Worm (Caenorhabditis elegans): Measurements from ENCODE around the gene vha-13.

vha-13 gene

ce11 chrV:14372774-14373173 is 21.3 kb downstream of the vha-13 start, which contains the start of gene unc-39:
Gene unc-39, plus strand, starts transcription at chrV:14373074.
- TF ChIP-seq nhr-11 (tag; optimal IDR thresholded peaks at IDR 0.05): no peak
- TF ChIP-seq ceh-82 (tag; optimal IDR thresholded peaks at IDR 0.05): no peak
- TF ChIP-seq nhr-129 (tag; optimal IDR thresholded peaks at IDR 0.05): no peak
- no peak for TF ChIP-seq nhr-21 (tag; optimal IDR thresholded peaks at IDR 0.05)
- no peak for TF ChIP-seq lin-11 (tag; optimal IDR thresholded peaks at IDR 0.05)
- no peak for TF ChIP-seq ztf-11 (tag; optimal IDR thresholded peaks at IDR 0.05)
- no peak for TF ChIP-seq lin-13 (GFP tag; optimal IDR thresholded peaks at IDR 0.05)
- no peak for TF ChIP-seq nhr-6 (tag; optimal IDR thresholded peaks at IDR 0.05)
- no peak for TF ChIP-seq elt-1 (tag; optimal IDR thresholded peaks at IDR 0.05)
- no peak for TF ChIP-seq mab-5 (tag; optimal IDR thresholded peaks at IDR 0.05)
- no peak for TF ChIP-seq crh-2 (tag; optimal IDR thresholded peaks at IDR 0.05)
- no peak for TF ChIP-seq nhr-25 (tag; optimal IDR thresholded peaks at IDR 0.05)
- no peak for TF ChIP-seq ztf-4 (tag; optimal IDR thresholded peaks at IDR 0.05)
- no peak for TF ChIP-seq aly-2 (tag; optimal IDR thresholded peaks at IDR 0.05)
- TF ChIP-seq R02D3.7 (tag; optimal IDR thresholded peaks at IDR 0.05): no peak
- no peak for TF ChIP-seq elt-3 (tag; optimal IDR thresholded peaks at IDR 0.05)
- TF ChIP-seq alr-1 (tag; optimal IDR thresholded peaks at IDR 0.05): no peak
- TF ChIP-seq sma-9 (GFP tag; optimal IDR thresholded peaks at IDR 0.05): no peak
- no peak for TF ChIP-seq sma-9 (tag; optimal IDR thresholded peaks at IDR 0.05)

- TF ChIP-seq lsy-2 (tag; optimal IDR thresholded peaks at IDR 0.05) (no peak), ztf-1 (GFP tag; conservative IDR thresholded peaks at IDR 0.05) (no peak), ceh-16 (tag; optimal IDR thresholded peaks at IDR 0.05) (no peak), ZK546.5 (tag; optimal IDR thresholded peaks at IDR 0.05) (no peak), elt-3 (tag; optimal IDR thresholded peaks at IDR 0.05) (no peak), egl-27 (tag; optimal IDR thresholded peaks at IDR 0.05) (no peak), elt-1 (tag; optimal IDR thresholded peaks at IDR 0.05) (no peak), snpc-4 (tag; optimal IDR thresholded peaks at IDR 0.05) (no peak), nhr-11 (tag; optimal IDR thresholded peaks at IDR 0.05) (no peak), sma-9 (GFP tag; optimal IDR thresholded peaks at IDR 0.05) (no peak), sma-9 (tag; optimal IDR thresholded peaks at IDR 0.05) (no peak), blmp-1 (tag; optimal IDR thresholded peaks at IDR 0.05; ENCODE audit: insufficient read depth) (no peak), lin-11 (tag; optimal IDR thresholded peaks at IDR 0.05) (no peak)
Observed at ce11 chrV:14378052-14378451, 26.5 kb downstream of the vha-13 start.

ce11 chrV:14378986-14379385 is 27.5 kb downstream of the vha-13 start, which contains the start of gene npr-43:
Gene npr-43, minus strand, starts transcription at chrV:14379086.
- TF ChIP-seq skn-1 (tag; optimal IDR thresholded peaks at IDR 0.05): no peak
- TF ChIP-seq nhr-77 (tag; optimal IDR thresholded peaks at IDR 0.05): no peak
- no peak for TF ChIP-seq lin-39 (tag; optimal IDR thresholded peaks at IDR 0.05)
- no peak for TF ChIP-seq nhr-23 (tag; optimal IDR thresholded peaks at IDR 0.05)
- no peak for TF ChIP-seq elt-3 (tag; optimal IDR thresholded peaks at IDR 0.05)
- no peak for TF ChIP-seq nhr-129 (tag; optimal IDR thresholded peaks at IDR 0.05)
- no peak for TF ChIP-seq elt-1 (tag; optimal IDR thresholded peaks at IDR 0.05)
- no peak for TF ChIP-seq lsy-2 (tag; optimal IDR thresholded peaks at IDR 0.05)
- TF ChIP-seq blmp-1 (tag; optimal IDR thresholded peaks at IDR 0.05; ENCODE audit: insufficient read depth): no peak
- no peak for TF ChIP-seq unc-39 (tag; optimal IDR thresholded peaks at IDR 0.05)
- no peak for TF ChIP-seq R02D3.7 (tag; optimal IDR thresholded peaks at IDR 0.05)
- TF ChIP-seq gmeb-1 (tag; optimal IDR thresholded peaks at IDR 0.05): no peak
- TF ChIP-seq ztf-4 (tag; optimal IDR thresholded peaks at IDR 0.05): no peak
- TF ChIP-seq zag-1 (tag; optimal IDR thresholded peaks at IDR 0.05): no peak
- TF ChIP-seq sma-3 (GFP tag; optimal IDR thresholded peaks at IDR 0.05): no peak
- TF ChIP-seq F13H6.1 (tag; optimal IDR thresholded peaks at IDR 0.05): no peak
- no peak for TF ChIP-seq fos-1 (tag; optimal IDR thresholded peaks at IDR 0.05)
- no peak for TF ChIP-seq mbf-1 (tag; optimal IDR thresholded peaks at IDR 0.05)

ce11 chrV:14380242-14380641 is 28.7 kb downstream of the vha-13 start:
- TF ChIP-seq gmeb-1 (tag; optimal IDR thresholded peaks at IDR 0.05): no peak
- no peak for TF ChIP-seq blmp-1 (tag; optimal IDR thresholded peaks at IDR 0.05; ENCODE audit: insufficient read depth)
- no peak for TF ChIP-seq lin-13 (GFP tag; optimal IDR thresholded peaks at IDR 0.05)
- TF ChIP-seq ceh-82 (tag; optimal IDR thresholded peaks at IDR 0.05): no peak
- no peak for TF ChIP-seq unc-55 (GFP tag; optimal IDR thresholded peaks at IDR 0.05)
- TF ChIP-seq unc-39 (tag; optimal IDR thresholded peaks at IDR 0.05): no peak
- no peak for TF ChIP-seq ztf-4 (tag; optimal IDR thresholded peaks at IDR 0.05)
